Worm (Caenorhabditis elegans) whole organism, young adult: ENCODE measurements around the gene ZK177.1.

Experiments used
- B0035.1 ChIP-seq: sonication (generic microtip); optimal IDR thresholded peaks from 2 replicates; lab custom pipeline; 2016; ENCODE audit warnings: missing genetic modification characterization, mild to moderate bottlenecking, missing compliant biosample characterization, missing genotype, missing genetic modification reagents
- F23B12.7 ChIP-seq: sonication (generic microtip); optimal IDR thresholded peaks from 2 replicates; lab custom pipeline; 2017; ENCODE audit warnings: missing genetic modification characterization, mild to moderate bottlenecking, missing compliant biosample characterization, antibody characterized with exemption, moderate library complexity; ENCODE audit not compliant: insufficient read depth
- F57A8.1 ChIP-seq: fragments of 200-800 bp; sonication (Bioruptor generic); optimal IDR thresholded peaks from 2 replicates; lab custom pipeline; 2018; ENCODE audit warnings: mild to moderate bottlenecking, missing genetic modification characterization, moderate library complexity, missing compliant biosample characterization
- K11D2.4 ChIP-seq: fragments of 200-800 bp; sonication (Bioruptor generic); IDR thresholded peaks from 2 replicates; pipeline ENCODE4 v1.3.6; 2022; ENCODE audit warnings: missing genetic modification reagents, missing genetic modification characterization, missing compliant biosample characterization
- T26A5.8 ChIP-seq: sonication (generic microtip); optimal IDR thresholded peaks from 2 replicates; lab custom pipeline; 2016; ENCODE audit warnings: missing genetic modification characterization, missing compliant biosample characterization
- Y53G8AR.9 ChIP-seq: fragments of 200-800 bp; sonication (Bioruptor generic); conservative IDR thresholded peaks from 2 replicates; pipeline ENCODE4 v1.3.6; 2022; ENCODE audit warnings: missing genetic modification reagents, missing genetic modification characterization, missing compliant biosample characterization
- akir-1 ChIP-seq: fragments of 200-800 bp; sonication (Bioruptor generic); optimal IDR thresholded peaks from 2 replicates; lab custom pipeline; 2018; ENCODE audit warnings: mild to moderate bottlenecking, missing genetic modification characterization, moderate library complexity, missing compliant biosample characterization
- aptf-2 ChIP-seq: fragments of 200-800 bp; sonication (Bioruptor generic); conservative IDR thresholded peaks from 2 replicates; pipeline ENCODE4 v1.3.6; 2022; ENCODE audit warnings: missing genetic modification reagents, missing genetic modification characterization, missing compliant biosample characterization
- aptf-3 ChIP-seq: fragments of 200-800 bp; sonication (Bioruptor generic); IDR thresholded peaks from 2 replicates; pipeline ENCODE4 v1.3.6; 2022; ENCODE audit warnings: missing genetic modification characterization, missing compliant biosample characterization
- bed-2 ChIP-seq: fragments of 200-800 bp; sonication (Bioruptor generic); IDR thresholded peaks from 2 replicates; pipeline ENCODE4 v1.3.6; 2022; ENCODE audit warnings: missing genetic modification reagents, missing genetic modification characterization, missing compliant biosample characterization
- ceh-40 ChIP-seq: fragments of 200-800 bp; sonication (Bioruptor generic); IDR thresholded peaks from 2 replicates; pipeline ENCODE4 v1.3.6; 2022; ENCODE audit warnings: missing genetic modification characterization, missing compliant biosample characterization
- ceh-91 ChIP-seq: fragments of 200-800 bp; sonication (Bioruptor generic); IDR thresholded peaks from 2 replicates; pipeline ENCODE4 v1.3.6; 2022; ENCODE audit warnings: missing genetic modification reagents, missing genetic modification characterization, missing compliant biosample characterization
- dpff-1 ChIP-seq: sonication (generic microtip); optimal IDR thresholded peaks from 2 replicates; lab custom pipeline; 2017; ENCODE audit warnings: mild to moderate bottlenecking, missing genetic modification characterization, missing compliant biosample characterization
- efl-1 ChIP-seq: fragments of 150-350 bp; optimal IDR thresholded peaks from 2 replicates; lab custom pipeline; 2014; ENCODE audit warnings: missing biosample characterization, missing genetic modification reagents, missing genetic modification characterization
- egl-44 ChIP-seq: fragments of 200-800 bp; sonication (Bioruptor generic); IDR thresholded peaks from 2 replicates; pipeline ENCODE4 v1.3.6; 2022; ENCODE audit warnings: missing genetic modification reagents, missing genetic modification characterization, missing compliant biosample characterization
- egrh-3 ChIP-seq: fragments of 200-800 bp; sonication (Bioruptor generic); IDR thresholded peaks from 2 replicates; pipeline ENCODE4 v1.3.6; 2022; ENCODE audit warnings: missing genetic modification reagents, missing genetic modification characterization, missing compliant biosample characterization
- fkh-3 ChIP-seq: sonication (generic microtip); optimal IDR thresholded peaks from 2 replicates; lab custom pipeline; 2016; ENCODE audit warnings: mild to moderate bottlenecking, missing genetic modification characterization, missing compliant biosample characterization
- hlh-26 ChIP-seq: fragments of 200-800 bp; sonication (Bioruptor generic); conservative IDR thresholded peaks from 2 replicates; pipeline ENCODE4 v1.3.6; 2022; ENCODE audit warnings: missing genetic modification reagents, missing genetic modification characterization, missing compliant biosample characterization
- hmg-1.2 ChIP-seq: fragments of 200-800 bp; sonication (Bioruptor generic); IDR thresholded peaks from 2 replicates; pipeline ENCODE4 v1.3.6; 2022; ENCODE audit warnings: missing genetic modification reagents, missing genetic modification characterization, missing compliant biosample characterization
- lsy-27 ChIP-seq: sonication (generic microtip); optimal IDR thresholded peaks from 2 replicates; lab custom pipeline; 2017; ENCODE audit warnings: missing genetic modification characterization, mild to moderate bottlenecking, missing compliant biosample characterization, antibody characterized with exemption, missing genotype, borderline replicate concordance; ENCODE audit not compliant: insufficient read depth
- madf-3 ChIP-seq: fragments of 200-800 bp; sonication (Bioruptor generic); IDR thresholded peaks from 2 replicates; pipeline ENCODE4 v1.3.6; 2022; ENCODE audit warnings: missing genetic modification reagents, missing genetic modification characterization, missing compliant biosample characterization
- mcd-1 ChIP-seq: fragments of 200-800 bp; sonication (Bioruptor generic); IDR thresholded peaks from 2 replicates; pipeline ENCODE4 v1.3.6; 2022; ENCODE audit warnings: missing genetic modification reagents, missing genetic modification characterization, missing compliant biosample characterization
- nfya-2 ChIP-seq: fragments of 200-800 bp; sonication (Bioruptor generic); IDR thresholded peaks from 2 replicates; pipeline ENCODE4 v1.3.6; 2022; ENCODE audit warnings: missing genetic modification reagents, missing genetic modification characterization, missing compliant biosample characterization
- nhr-120 ChIP-seq: fragments of 200-800 bp; sonication (Bioruptor generic); IDR thresholded peaks from 2 replicates; pipeline ENCODE4 v1.3.6; 2022; ENCODE audit warnings: missing genetic modification characterization, missing compliant biosample characterization
- nhr-27 ChIP-seq: fragments of 200-800 bp; sonication (Bioruptor generic); optimal IDR thresholded peaks from 2 replicates; lab custom pipeline; 2018; ENCODE audit warnings: mild to moderate bottlenecking, missing genetic modification characterization, moderate library complexity, missing compliant biosample characterization
- rec-8 ChIP-seq, 2 experiments: sonication (generic microtip); optimal IDR thresholded peaks; 2 replicates each; lab custom pipeline; 2016; ENCODE audit warnings: mild to moderate bottlenecking in 2 of 2, missing genetic modification characterization in 2 of 2, missing genetic modification reagents in 2 of 2, missing genotype in 2 of 2, missing biosample characterization in 1 of 2, missing compliant biosample characterization in 1 of 2, moderate library complexity in 1 of 2
- snpc-1.1 ChIP-seq: sonication (generic microtip); optimal IDR thresholded peaks from 2 replicates; lab custom pipeline; 2017; ENCODE audit warnings: missing genetic modification characterization, mild to moderate bottlenecking, missing compliant biosample characterization, antibody characterized with exemption, moderate library complexity, missing genotype, missing genetic modification reagents; ENCODE audit not compliant: insufficient read depth
- tbx-9 ChIP-seq: sonication (generic microtip); optimal IDR thresholded peaks from 2 replicates; lab custom pipeline; 2016; ENCODE audit warnings: borderline replicate concordance, missing genetic modification characterization, inconsistent platforms, missing compliant biosample characterization
- ztf-6 ChIP-seq: fragments of 200-800 bp; sonication (Bioruptor generic); IDR thresholded peaks from 2 replicates; pipeline ENCODE4 v1.3.6; 2022; ENCODE audit warnings: missing genetic modification reagents, missing genetic modification characterization, missing compliant biosample characterization

ZK177.1 gene

ce11 chrII:5527841-5528240 is at the start of gene ZK177.1:
Gene ZK177.1, plus strand, starts transcription at chrII:5528141.
- TF ChIP-seq B0035.1 (tag; lab: Kevin White, UChicago) (no peak), egl-44 (GFP tag; lab: Robert Waterston, UW) (no peak), rec-8 (tag; optimal IDR thresholded peaks at IDR 0.05; lab: Kevin White, UChicago) (no peak), efl-1 (GFP tag; lab: Kevin White, UChicago) (peak; percentile 13)

DNA sequence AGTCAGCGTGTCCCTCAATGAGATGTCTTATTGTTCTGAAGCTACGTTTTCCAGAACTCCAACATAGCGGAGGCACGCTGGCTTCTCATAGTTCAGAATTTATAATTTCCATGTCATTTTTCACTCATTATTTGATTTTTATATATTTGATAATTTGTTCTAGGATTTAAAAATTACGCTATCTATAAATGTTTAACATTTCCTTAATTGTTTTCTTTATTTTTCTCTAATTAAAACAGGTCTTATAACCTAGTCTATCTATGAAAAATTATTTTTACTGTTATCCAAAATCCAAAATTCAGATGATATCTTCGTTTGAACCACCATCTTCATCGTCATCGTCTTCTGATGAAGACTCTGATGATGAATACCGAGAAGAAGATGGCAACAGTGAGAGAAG is 49.6 kb upstream of the ZK177.1 start, which contains the start of gene F56D1.1:
TSS of gene F56D1.1 (plus strand) at position 301 of the 400 bp plus-strand sequence.
- TF ChIP-seq nhr-27 (tag; lab: Kevin White, UChicago) (no peak), ztf-6 (no peak), B0035.1 (tag; lab: Kevin White, UChicago) (no peak), T26A5.8 (tag; lab: Kevin White, UChicago) (no peak), dpff-1 (tag; lab: Kevin White, UChicago) (no peak), snpc-1.1 (tag; lab: Kevin White, UChicago) (no peak), nfya-2 (GFP tag; lab: Robert Waterston, UW) (no peak), ceh-40 (GFP tag; lab: Robert Waterston, UW) (no peak)

DNA sequence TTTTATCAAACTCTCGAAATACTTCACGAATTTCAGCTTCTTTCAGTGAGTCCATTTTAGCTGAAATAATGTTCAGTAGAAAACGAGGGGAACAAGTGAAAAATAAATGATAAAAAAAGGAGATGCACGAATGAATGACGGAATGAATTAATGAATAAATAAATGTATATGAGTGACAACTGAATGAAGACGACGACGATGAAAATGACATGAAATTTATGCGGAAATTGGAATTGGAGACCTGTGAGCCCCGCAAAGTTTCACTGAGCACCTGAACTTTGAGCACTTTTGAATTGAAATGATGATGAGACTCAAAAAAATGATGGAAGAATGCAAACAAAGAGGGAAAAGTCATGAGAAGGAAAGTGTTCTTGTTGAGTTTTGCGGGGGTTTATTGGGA is 46.0 kb upstream of the ZK177.1 start, which contains the start of gene cal-8:
TSS of gene cal-8 (minus strand) at position 60 of the 400 bp plus-strand sequence.
- no peak for TF ChIP-seq K11D2.4 (GFP tag; lab: Robert Waterston, UW)
- TF ChIP-seq, all 124 proteins: peak for 0

DNA sequence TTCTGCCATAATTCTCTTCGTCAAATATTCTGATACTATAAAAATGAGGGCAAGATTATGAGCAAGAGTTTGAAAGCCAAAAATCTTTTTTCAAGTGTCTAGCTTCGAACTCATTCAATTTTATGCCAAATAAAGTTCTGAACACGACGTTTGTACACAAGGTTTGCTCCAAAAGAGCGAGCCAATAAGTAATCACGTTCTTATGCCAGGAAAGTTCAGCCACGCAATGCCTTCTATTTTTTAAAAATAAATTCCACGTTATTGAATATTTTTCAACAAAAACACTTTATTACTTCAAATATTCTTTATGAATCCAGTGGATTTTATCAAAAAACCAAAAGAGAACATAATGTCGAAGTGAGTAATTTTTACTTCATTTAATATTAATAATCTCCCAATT is 40.1 kb upstream of the ZK177.1 start, which contains the start of gene nep-5:
TSS of gene nep-5 (plus strand) at position 301 of the 400 bp plus-strand sequence.
- TF ChIP-seq T26A5.8 (tag; lab: Kevin White, UChicago) (no peak), akir-1 (GFP tag; lab: Kevin White, UChicago) (no peak), bed-2 (GFP tag; lab: Robert Waterston, UW) (no peak), Y53G8AR.9 (GFP tag; lab: Robert Waterston, UW) (no peak), aptf-2 (GFP tag; lab: Robert Waterston, UW) (no peak), madf-3 (GFP tag; lab: Robert Waterston, UW) (no peak), dpff-1 (tag; lab: Kevin White, UChicago) (no peak), fkh-3 (tag; lab: Kevin White, UChicago) (no peak), aptf-3 (GFP tag; lab: Robert Waterston, UW) (no peak), egrh-3 (GFP tag; lab: Robert Waterston, UW) (no peak), F23B12.7 (tag; lab: Kevin White, UChicago) (no peak), lsy-27 (tag; lab: Kevin White, UChicago) (no peak), tbx-9 (tag; lab: Kevin White, UChicago) (no peak), nhr-120 (GFP tag; lab: Robert Waterston, UW) (no peak), ceh-91 (GFP tag; lab: Robert Waterston, UW) (no peak), hmg-1.2 (no peak), hlh-26 (GFP tag; lab: Robert Waterston, UW) (no peak), F57A8.1 (GFP tag; lab: Kevin White, UChicago) (no peak)

ce11 chrII:5494405-5494804 is 33.5 kb upstream of the ZK177.1 start, which contains the start of gene F12A10.6:
Gene F12A10.6, minus strand, starts transcription at chrII:5494505.
- TF ChIP-seq mcd-1 (GFP tag; lab: Robert Waterston, UW) = no peak
